Fruit fly (Drosophila melanogaster) whole organism, pupa: Measurements from ENCODE around the gene CG33965.

Experiments
- CG10348 ChIP-seq: fragments of 200-800 bp; sonication (Bioruptor generic); IDR thresholded peaks from 2 replicates; pipeline ENCODE4 v1.3.6; 2022; ENCODE audit warnings: missing biosample characterization, missing genetic modification characterization
- CG9948 ChIP-seq: fragments of 200-800 bp; sonication (Bioruptor generic); optimal IDR thresholded peaks from 2 replicates; lab custom pipeline; 2018; ENCODE audit warnings: missing biosample characterization, mild to moderate bottlenecking, missing genetic modification characterization, moderate library complexity
- Pif1A ChIP-seq: fragments of 200-800 bp; sonication (Bioruptor generic); optimal IDR thresholded peaks from 3 replicates; lab custom pipeline; 2016; ENCODE audit warnings: missing biosample characterization, missing genetic modification characterization
- fd96Ca ChIP-seq: fragments of 200-800 bp; sonication (Bioruptor generic); IDR thresholded peaks from 3 replicates; pipeline ENCODE4 v1.3.6; 2022; ENCODE audit warnings: missing biosample characterization, missing genetic modification characterization
- rn ChIP-seq: fragments of 200-800 bp; sonication (Bioruptor generic); IDR thresholded peaks from 2 replicates; pipeline ENCODE4 v1.3.6; 2022; ENCODE audit warnings: missing biosample characterization, missing genetic modification characterization

dm6 chr3L:1227303-1227797, 5.3 kb upstream of the CG33965 start, which contains the start of gene LysS:
- no peak for TF ChIP-seq CG10348 (GFP tag; lab: Robert Waterston, UW)
- no peak for TF ChIP-seq rn (GFP tag; lab: Robert Waterston, UW)
- TF ChIP-seq CG9948 (tag; lab: Kevin White, UChicago), result no peak
- no peak for TF ChIP-seq Pif1A
- no peak for TF ChIP-seq fd96Ca
